Worm (Caenorhabditis elegans) whole organism, L1 larva: ENCODE results near the gene C54F6.12.

Source experiments
- C34B4.2 ChIP-seq: sonication (generic microtip); optimal IDR thresholded peaks from 2 replicates; lab custom pipeline; 2017; ENCODE audit warnings: mild to moderate bottlenecking, missing genetic modification characterization, missing compliant biosample characterization
- alr-1 ChIP-seq: fragments of 200-800 bp; sonication (Bioruptor generic); optimal IDR thresholded peaks from 2 replicates; lab custom pipeline; 2018; ENCODE audit warnings: borderline replicate concordance, mild to moderate bottlenecking, missing genetic modification characterization, missing compliant biosample characterization
- ama-1 ChIP-seq: fragments of 150-350 bp; optimal IDR thresholded peaks from 2 replicates; lab custom pipeline; 2014
- blmp-1 ChIP-seq: fragments of 150-350 bp; optimal IDR thresholded peaks from 2 replicates; lab custom pipeline; 2014; ENCODE audit warnings: missing biosample characterization, missing genetic modification characterization
- ceh-82 ChIP-seq, 3 experiments: fragments of 150-350 bp in 1 of 3; sonication (generic microtip) in 2 of 3; optimal IDR thresholded peaks; 2 replicates each; lab custom pipeline; 2014 to 2017; ENCODE audit warnings: missing biosample characterization in 3 of 3, missing genetic modification characterization in 3 of 3
- ces-1 ChIP-seq: fragments of 150-350 bp; optimal IDR thresholded peaks from 2 replicates; lab custom pipeline; 2014; ENCODE audit warnings: missing biosample characterization, missing genetic modification reagents, missing genetic modification characterization
- hlh-17 ChIP-seq: fragments of 200-800 bp; sonication (Bioruptor generic); optimal IDR thresholded peaks from 2 replicates; lab custom pipeline; 2018; ENCODE audit warnings: missing genetic modification characterization, mild to moderate bottlenecking, missing compliant biosample characterization, moderate library complexity, borderline replicate concordance
- isw-1 ChIP-seq: fragments of 200-800 bp; sonication (Bioruptor generic); IDR thresholded peaks from 2 replicates; pipeline ENCODE4 v1.3.6; 2022; ENCODE audit warnings: missing genetic modification characterization, missing compliant biosample characterization
- lin-13 ChIP-seq: fragments of 150-350 bp; optimal IDR thresholded peaks from 2 replicates; lab custom pipeline; 2014; ENCODE audit warnings: missing biosample characterization, missing genetic modification reagents, missing genetic modification characterization
- lin-39 ChIP-seq: fragments of 150-350 bp; optimal IDR thresholded peaks from 2 replicates; lab custom pipeline; 2014; ENCODE audit warnings: missing biosample characterization, missing genetic modification reagents, missing genetic modification characterization
- nhr-11 ChIP-seq: fragments of 150-350 bp; optimal IDR thresholded peaks from 2 replicates; lab custom pipeline; 2014; ENCODE audit warnings: missing biosample characterization, missing genetic modification characterization
- nhr-28 ChIP-seq: fragments of 150-350 bp; optimal IDR thresholded peaks from 2 replicates; lab custom pipeline; 2014; ENCODE audit warnings: missing biosample characterization, missing genetic modification characterization
- unc-62 ChIP-seq: fragments of 150-350 bp; optimal IDR thresholded peaks from 2 replicates; lab custom pipeline; 2014; ENCODE audit warnings: missing biosample characterization, missing genetic modification reagents, missing genetic modification characterization
- unc-86 ChIP-seq: sonication (generic microtip); optimal IDR thresholded peaks from 2 replicates; lab custom pipeline; 2016; ENCODE audit warnings: missing genetic modification characterization, missing compliant biosample characterization

DNA sequence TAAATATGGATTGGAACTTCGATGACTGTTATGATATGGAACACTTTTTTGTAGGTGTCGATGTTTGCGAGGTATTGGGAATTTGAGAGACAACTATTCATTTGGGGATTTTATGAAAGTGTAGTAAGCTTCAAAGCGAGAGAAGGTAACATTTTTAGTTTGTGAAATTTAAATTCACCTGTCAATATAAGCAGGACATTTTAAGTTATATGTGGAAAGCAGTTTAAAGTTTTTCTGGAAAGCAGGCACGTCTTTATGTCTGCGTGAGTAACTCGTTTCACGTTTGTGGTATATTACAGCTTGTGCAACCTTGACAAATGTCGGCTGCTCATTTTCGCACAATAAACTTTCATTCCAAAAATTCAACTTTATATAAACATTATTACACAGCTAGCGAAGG is 33.6 kb downstream of the C54F6.12 start, which contains the start of gene srh-229:
- TF ChIP-seq unc-86 (tag; lab: Kevin White, UChicago) (no peak), ceh-82 (tag; optimal IDR thresholded peaks at IDR 0.05; lab: Kevin White, UChicago) (no peak), ces-1 (GFP tag; lab: Kevin White, UChicago) (no peak), hlh-17 (GFP tag; lab: Kevin White, UChicago) (no peak), lin-13 (GFP tag; lab: Kevin White, UChicago) (no peak), C34B4.2 (no peak), nhr-28 (tag; lab: Kevin White, UChicago) (no peak), nhr-11 (tag; lab: Kevin White, UChicago) (no peak), blmp-1 (tag; lab: Kevin White, UChicago) (no peak), alr-1 (tag; lab: Kevin White, UChicago) (no peak), ama-1 (lab: Kevin White, UChicago) (no peak), lin-39 (tag; lab: Kevin White, UChicago) (no peak), unc-62 (GFP tag; lab: Kevin White, UChicago) (no peak), isw-1 (GFP tag; lab: Robert Waterston, UW) (no peak)
